Fruit fly (Drosophila melanogaster) whole organism, prepupa: ENCODE data around the gene Iris.

Source experiments
- Blimp-1 ChIP-seq: fragments of 200-800 bp; sonication (Bioruptor generic); optimal IDR thresholded peaks from 3 replicates; lab custom pipeline; 2017; ENCODE audit warnings: missing biosample characterization, missing genetic modification characterization, mild to moderate bottlenecking, moderate library complexity, missing genetic modification reagents
- CG10631 ChIP-seq: fragments of 200-800 bp; sonication (Bioruptor generic); optimal IDR thresholded peaks from 2 replicates; lab custom pipeline; 2016; ENCODE audit warnings: missing biosample characterization, missing genetic modification characterization
- CG10669 ChIP-seq: fragments of 200-800 bp; sonication (Bioruptor generic); optimal IDR thresholded peaks from 3 replicates; lab custom pipeline; 2018; ENCODE audit warnings: missing biosample characterization, mild to moderate bottlenecking, missing genetic modification characterization, moderate library complexity
- CG11294 ChIP-seq: fragments of 200-800 bp; sonication (Bioruptor generic); IDR thresholded peaks from 2 replicates; pipeline ENCODE4 v1.3.6; 2022; ENCODE audit warnings: missing biosample characterization, missing genetic modification characterization
- CG11902 ChIP-seq: fragments of 200-800 bp; sonication (Bioruptor generic); optimal IDR thresholded peaks from 3 replicates; lab custom pipeline; 2016; ENCODE audit warnings: missing biosample characterization, missing genetic modification characterization
- CG15336 ChIP-seq: fragments of 200-800 bp; sonication (Bioruptor generic); IDR thresholded peaks from 2 replicates; pipeline ENCODE4 v1.3.6; 2022; ENCODE audit warnings: missing biosample characterization, missing genetic modification characterization
- CG1621 ChIP-seq: fragments of 200-800 bp; sonication (Bioruptor generic); optimal IDR thresholded peaks from 3 replicates; lab custom pipeline; 2018; ENCODE audit warnings: missing biosample characterization, mild to moderate bottlenecking, missing genetic modification characterization
- CG3032 ChIP-seq: fragments of 200-800 bp; optimal IDR thresholded peaks from 2 replicates; lab custom pipeline; 2019; ENCODE audit warnings: missing biosample characterization, mild to moderate bottlenecking, missing genetic modification characterization, moderate library complexity
- CG31627 ChIP-seq: fragments of 200-800 bp; sonication (Bioruptor generic); optimal IDR thresholded peaks from 3 replicates; lab custom pipeline; 2016; ENCODE audit warnings: missing biosample characterization, missing genetic modification characterization
- CG32006 ChIP-seq: fragments of 200-800 bp; sonication (Bioruptor generic); optimal IDR thresholded peaks from 3 replicates; lab custom pipeline; 2017; ENCODE audit warnings: missing biosample characterization, mild to moderate bottlenecking, missing genetic modification characterization
- CG3919 ChIP-seq: fragments of 200-800 bp; sonication (Bioruptor generic); optimal IDR thresholded peaks from 3 replicates; lab custom pipeline; 2016; ENCODE audit warnings: missing biosample characterization, missing genetic modification characterization
- CG4318 ChIP-seq: fragments of 200-800 bp; sonication (Bioruptor generic); optimal IDR thresholded peaks from 3 replicates; lab custom pipeline; 2017; ENCODE audit warnings: missing biosample characterization, mild to moderate bottlenecking, missing genetic modification characterization
- CG6163 ChIP-seq: fragments of 200-800 bp; sonication (Bioruptor generic); IDR thresholded peaks from 3 replicates; pipeline ENCODE4 v1.3.6; 2022; ENCODE audit warnings: missing biosample characterization, missing genetic modification characterization
- CG6276 ChIP-seq: fragments of 200-800 bp; sonication (Bioruptor generic); optimal IDR thresholded peaks from 2 replicates; lab custom pipeline; 2017; ENCODE audit warnings: missing biosample characterization, mild to moderate bottlenecking, missing genetic modification characterization
- CG6792 ChIP-seq: fragments of 200-800 bp; sonication (Bioruptor generic); optimal IDR thresholded peaks from 3 replicates; lab custom pipeline; 2016; ENCODE audit warnings: missing biosample characterization, missing genetic modification characterization
- CG6808 ChIP-seq: fragments of 200-800 bp; sonication (Bioruptor generic); optimal IDR thresholded peaks from 3 replicates; lab custom pipeline; 2017; ENCODE audit warnings: missing biosample characterization, missing genetic modification characterization, mild to moderate bottlenecking, moderate library complexity, missing genetic modification reagents
- CG6854 ChIP-seq: fragments of 200-800 bp; sonication (Bioruptor generic); optimal IDR thresholded peaks from 2 replicates; lab custom pipeline; 2017; ENCODE audit warnings: missing biosample characterization, mild to moderate bottlenecking, missing genetic modification characterization
- CG7368 ChIP-seq: fragments of 200-800 bp; sonication (Bioruptor generic); optimal IDR thresholded peaks from 3 replicates; lab custom pipeline; 2016; ENCODE audit warnings: missing biosample characterization, missing genetic modification characterization
- CG8119 ChIP-seq: fragments of 200-800 bp; sonication (Bioruptor generic); IDR thresholded peaks from 3 replicates; pipeline ENCODE4 v1.3.6; 2022; ENCODE audit warnings: missing biosample characterization, missing genetic modification characterization
- CG8319 ChIP-seq: fragments of 200-800 bp; sonication (Bioruptor generic); optimal IDR thresholded peaks from 3 replicates; lab custom pipeline; 2016; ENCODE audit warnings: missing biosample characterization, missing genetic modification characterization
- CG8632 ChIP-seq: fragments of 200-800 bp; sonication (Bioruptor generic); optimal IDR thresholded peaks from 3 replicates; lab custom pipeline; 2016; ENCODE audit warnings: missing biosample characterization, missing genetic modification characterization
- Ets21C ChIP-seq: fragments of 200-800 bp; sonication (Bioruptor generic); optimal IDR thresholded peaks from 3 replicates; lab custom pipeline; 2016; ENCODE audit warnings: missing biosample characterization, missing genetic modification characterization
- Ets96B ChIP-seq: fragments of 200-800 bp; optimal IDR thresholded peaks from 2 replicates; lab custom pipeline; 2019; ENCODE audit warnings: missing biosample characterization, mild to moderate bottlenecking, missing genetic modification characterization, moderate library complexity
- Gug ChIP-seq: fragments of 200-800 bp; sonication (Bioruptor generic); IDR thresholded peaks from 2 replicates; pipeline ENCODE4 v1.3.6; 2022; ENCODE audit warnings: missing biosample characterization, missing genetic modification characterization
- Hr38 ChIP-seq: sonication (Bioruptor generic); optimal IDR thresholded peaks from 2 replicates; lab custom pipeline; 2016; ENCODE audit warnings: missing biosample characterization, missing genetic modification characterization
- Hr39 ChIP-seq: fragments of 200-800 bp; sonication (Bioruptor generic); optimal IDR thresholded peaks from 2 replicates; lab custom pipeline; 2016; ENCODE audit warnings: missing biosample characterization, missing genetic modification characterization
- Hr4 ChIP-seq: fragments of 200-800 bp; sonication (Bioruptor generic); optimal IDR thresholded peaks from 3 replicates; lab custom pipeline; 2016; ENCODE audit warnings: missing biosample characterization, missing genetic modification characterization
- Lpt ChIP-seq: fragments of 200-800 bp; sonication (Bioruptor generic); optimal IDR thresholded peaks from 3 replicates; lab custom pipeline; 2016; ENCODE audit warnings: missing biosample characterization, missing genetic modification characterization
- Met ChIP-seq: fragments of 200-800 bp; sonication (Bioruptor generic); optimal IDR thresholded peaks from 3 replicates; lab custom pipeline; 2016; ENCODE audit warnings: missing biosample characterization, missing genetic modification characterization
- OdsH ChIP-seq: fragments of 200-800 bp; sonication (Bioruptor generic); optimal IDR thresholded peaks from 3 replicates; lab custom pipeline; 2016; ENCODE audit warnings: missing biosample characterization, missing genetic modification characterization
- Smox ChIP-seq: fragments of 200-800 bp; sonication (Bioruptor generic); optimal IDR thresholded peaks from 3 replicates; lab custom pipeline; 2016; ENCODE audit warnings: missing biosample characterization, missing genetic modification characterization
- Sox102F ChIP-seq: fragments of 200-800 bp; sonication (Bioruptor generic); optimal IDR thresholded peaks from 2 replicates; lab custom pipeline; 2016; ENCODE audit warnings: missing biosample characterization, mild to moderate bottlenecking, missing genetic modification characterization
- Sox14 ChIP-seq: fragments of 200-800 bp; sonication (Bioruptor generic); optimal IDR thresholded peaks from 3 replicates; lab custom pipeline; 2016; ENCODE audit warnings: missing biosample characterization, missing genetic modification characterization
- Sox15 ChIP-seq: fragments of 200-800 bp; sonication (Bioruptor generic); optimal IDR thresholded peaks from 3 replicates; lab custom pipeline; 2016; ENCODE audit warnings: missing biosample characterization, missing genetic modification characterization
- achi ChIP-seq: fragments of 200-800 bp; sonication (Bioruptor generic); optimal IDR thresholded peaks from 3 replicates; lab custom pipeline; 2016; ENCODE audit warnings: missing biosample characterization, missing genetic modification characterization
- acj6 ChIP-seq: fragments of 200-800 bp; sonication (Bioruptor generic); optimal IDR thresholded peaks from 3 replicates; lab custom pipeline; 2016; ENCODE audit warnings: missing biosample characterization, missing genetic modification characterization
- cyc ChIP-seq: fragments of 200-800 bp; sonication (Bioruptor generic); optimal IDR thresholded peaks from 3 replicates; lab custom pipeline; 2016; ENCODE audit warnings: missing biosample characterization, missing genetic modification characterization
- dac ChIP-seq: fragments of 200-800 bp; sonication (Bioruptor generic); optimal IDR thresholded peaks from 2 replicates; lab custom pipeline; 2017; ENCODE audit warnings: missing biosample characterization, mild to moderate bottlenecking, missing genetic modification characterization
- dsx ChIP-seq: fragments of 200-800 bp; optimal IDR thresholded peaks from 3 replicates; lab custom pipeline; 2019; ENCODE audit warnings: missing biosample characterization, mild to moderate bottlenecking, missing genetic modification characterization, moderate library complexity; ENCODE audit not compliant: poor library complexity, severe bottlenecking
- eg ChIP-seq: fragments of 200-800 bp; sonication (Bioruptor generic); IDR thresholded peaks from 3 replicates; pipeline ENCODE4 v1.3.6; 2022; ENCODE audit warnings: missing biosample characterization, missing genetic modification characterization
- esn ChIP-seq: fragments of 200-800 bp; sonication (Bioruptor generic); optimal IDR thresholded peaks from 2 replicates; lab custom pipeline; 2016; ENCODE audit warnings: missing biosample characterization, mild to moderate bottlenecking, missing genetic modification characterization, moderate library complexity
- fd59A ChIP-seq: fragments of 200-800 bp; sonication (Bioruptor generic); optimal IDR thresholded peaks from 2 replicates; lab custom pipeline; 2017; ENCODE audit warnings: missing biosample characterization, mild to moderate bottlenecking, missing genetic modification characterization, missing genetic modification reagents
- fd85E ChIP-seq: fragments of 200-800 bp; sonication (Bioruptor generic); optimal IDR thresholded peaks from 3 replicates; lab custom pipeline; 2016; ENCODE audit warnings: missing biosample characterization, missing genetic modification characterization
- fkh ChIP-seq: fragments of 200-800 bp; sonication (Bioruptor generic); optimal IDR thresholded peaks from 3 replicates; lab custom pipeline; 2017; ENCODE audit warnings: missing biosample characterization, mild to moderate bottlenecking, missing genetic modification characterization, moderate library complexity
- lz ChIP-seq: fragments of 200-800 bp; sonication (Bioruptor generic); optimal IDR thresholded peaks from 3 replicates; lab custom pipeline; 2016; ENCODE audit warnings: missing biosample characterization, missing genetic modification characterization
- net ChIP-seq: fragments of 200-800 bp; sonication (Bioruptor generic); optimal IDR thresholded peaks from 3 replicates; lab custom pipeline; 2016; ENCODE audit warnings: missing biosample characterization, missing genetic modification characterization
- spab ChIP-seq: fragments of 200-800 bp; sonication (Bioruptor generic); optimal IDR thresholded peaks from 2 replicates; lab custom pipeline; 2017; ENCODE audit warnings: missing biosample characterization, mild to moderate bottlenecking, missing genetic modification characterization, missing genetic modification reagents
- ss ChIP-seq, 2 experiments: fragments of 200-800 bp; sonication (Bioruptor generic); optimal IDR thresholded peaks; 2 replicates in 1 of 2; 3 replicates in 1 of 2; lab custom pipeline; 2017 to 2018; ENCODE audit warnings: mild to moderate bottlenecking in 2 of 2, missing biosample characterization in 2 of 2, missing genetic modification characterization in 2 of 2, moderate library complexity in 1 of 2
- svp ChIP-seq: fragments of 200-800 bp; sonication (Bioruptor generic); peaks from one replicate; lab custom pipeline; 2016; ENCODE audit warnings: missing biosample characterization, missing genetic modification characterization
- topi ChIP-seq: fragments of 200-800 bp; sonication (Bioruptor generic); optimal IDR thresholded peaks from 3 replicates; lab custom pipeline; 2016; ENCODE audit warnings: missing biosample characterization, missing genetic modification characterization
- vri ChIP-seq: fragments of 200-800 bp; sonication (Bioruptor generic); optimal IDR thresholded peaks from 3 replicates; lab custom pipeline; 2016; ENCODE audit warnings: missing biosample characterization, mild to moderate bottlenecking, missing genetic modification characterization

Iris gene

dm6 chr2L:1136993-1137392 is 3.1 kb upstream of the Iris start:
- TF ChIP-seq CG6163 (GFP tag; lab: Robert Waterston, UW) = no peak

- TF ChIP-seq Ets96B (tag; lab: Kevin White, UChicago) = peak; percentile 28
- TF ChIP-seq dac (GFP tag; lab: Kevin White, UChicago) = no peak
- TF ChIP-seq Gug (GFP tag; lab: Robert Waterston, UW) = no peak
- no peak for TF ChIP-seq CG4318 (GFP tag; lab: Kevin White, UChicago)
- TF ChIP-seq CG6792 (GFP tag; lab: Kevin White, UChicago) = no peak
- no peak for TF ChIP-seq Sox102F (GFP tag; lab: Kevin White, UChicago)
- no peak for TF ChIP-seq Met (GFP tag; lab: Kevin White, UChicago)
- TF ChIP-seq net (GFP tag; lab: Kevin White, UChicago) = no peak
- TF ChIP-seq CG15336 (GFP tag; lab: Robert Waterston, UW) = no peak
- TF ChIP-seq achi (GFP tag; lab: Kevin White, UChicago) = peak; percentile 25
- TF ChIP-seq Sox15 (GFP tag; lab: Kevin White, UChicago) = no peak
- TF ChIP-seq Hr39 (GFP tag; lab: Kevin White, UChicago) = no peak
- no peak for TF ChIP-seq Ets21C (GFP tag; lab: Kevin White, UChicago)
- 0 out of 3 replicates have a peak, but pooled peaks have one; percentile 30 for TF ChIP-seq eg (GFP tag; lab: Robert Waterston, UW)
- no peak for TF ChIP-seq Lpt
- TF ChIP-seq fkh = no peak
- peak; percentile 31 for TF ChIP-seq acj6
- no peak for TF ChIP-seq Smox (GFP tag; lab: Kevin White, UChicago)
- no peak for TF ChIP-seq CG11902
- peak; percentile 43; the same call in 1 of the 3 replicates for TF ChIP-seq CG8119 (GFP tag; lab: Robert Waterston, UW)
- TF ChIP-seq CG6808 (GFP tag; lab: Kevin White, UChicago) = no peak
- no peak for TF ChIP-seq CG10669
- TF ChIP-seq fd59A (GFP tag; lab: Kevin White, UChicago) = no peak
- TF ChIP-seq CG1621 = no peak
- TF ChIP-seq CG10631 = peak; percentile 37
- TF ChIP-seq lz (GFP tag; lab: Kevin White, UChicago) = no peak
- TF ChIP-seq CG3032 = no peak
- no peak for TF ChIP-seq Blimp-1
- TF ChIP-seq cyc (GFP tag; lab: Kevin White, UChicago) = no peak
- no peak for TF ChIP-seq CG7368 (GFP tag; lab: Kevin White, UChicago)
- TF ChIP-seq CG32006 (GFP tag; lab: Kevin White, UChicago) = peak; percentile 57
- TF ChIP-seq esn (GFP tag; lab: Kevin White, UChicago) = no peak
- peak; percentile 26 for TF ChIP-seq CG8632 (GFP tag; lab: Kevin White, UChicago)
- TF ChIP-seq CG31627 = no peak
- no peak for TF ChIP-seq fd85E (GFP tag; lab: Kevin White, UChicago)
- no peak for TF ChIP-seq CG6854 (GFP tag; lab: Kevin White, UChicago)
- TF ChIP-seq vri = no peak
- TF ChIP-seq OdsH (GFP tag; lab: Kevin White, UChicago) = peak; percentile 28
- no peak for TF ChIP-seq spab (GFP tag; lab: Kevin White, UChicago)
- no peak for TF ChIP-seq ss (GFP tag; optimal IDR thresholded peaks at IDR 0.05; lab: Kevin White, UChicago)
- no peak for TF ChIP-seq Hr4 (GFP tag; lab: Kevin White, UChicago)
- TF ChIP-seq Sox14 = no peak
- TF ChIP-seq dsx (GFP tag; lab: Kevin White, UChicago) = no peak
- TF ChIP-seq CG11294 (GFP tag; lab: Robert Waterston, UW) = no peak
- no peak for TF ChIP-seq topi (GFP tag; lab: Kevin White, UChicago)
- TF ChIP-seq CG6163 (GFP tag; lab: Robert Waterston, UW) = no peak
- TF ChIP-seq CG6276 (GFP tag; lab: Kevin White, UChicago) = peak; percentile 34
- no peak for TF ChIP-seq Hr38 (GFP tag; lab: Kevin White, UChicago)
- no peak for TF ChIP-seq CG8319 (GFP tag; lab: Kevin White, UChicago)
- TF ChIP-seq CG3919 (GFP tag; lab: Kevin White, UChicago) = no peak
- TF ChIP-seq svp (GFP tag; lab: Kevin White, UChicago) = no peak
Observed at dm6 chr2L:1135495-1135894, 1.6 kb upstream of the Iris start.
